Fruit fly (Drosophila melanogaster) whole organism, embryonic: ENCODE measurements around the gene term.

Experiments
- Atf3 ChIP-seq: fragments of 200-800 bp; sonication (Bioruptor generic); optimal IDR thresholded peaks from 3 replicates; lab custom pipeline; 2016; ENCODE audit warnings: missing biosample characterization, missing genetic modification characterization
- CG14667 ChIP-seq: fragments of 200-800 bp; sonication (Bioruptor generic); IDR thresholded peaks from 2 replicates; pipeline ENCODE4 v1.3.6; 2022; ENCODE audit warnings: missing biosample characterization, missing genetic modification characterization
- CG17186 ChIP-seq: fragments of 200-800 bp; sonication (Bioruptor generic); optimal IDR thresholded peaks from 3 replicates; lab custom pipeline; 2017; ENCODE audit warnings: missing biosample characterization, missing genetic modification reagents, missing genetic modification characterization
- CG8924 ChIP-seq: fragments of 200-800 bp; optimal IDR thresholded peaks from 3 replicates; lab custom pipeline; 2019; ENCODE audit warnings: missing biosample characterization, mild to moderate bottlenecking, missing genetic modification characterization, moderate library complexity
- Drgx ChIP-seq: fragments of 200-800 bp; sonication (Bioruptor generic); IDR thresholded peaks from 2 replicates; pipeline ENCODE4 v1.3.6; 2022; ENCODE audit warnings: missing biosample characterization, missing genetic modification characterization
- E2f1 ChIP-seq: fragments of 200-800 bp; sonication (Bioruptor generic); IDR thresholded peaks from 2 replicates; pipeline ENCODE4 v1.3.6; 2022; ENCODE audit warnings: missing biosample characterization, missing genetic modification characterization
- HLHmδ ChIP-seq: fragments of 200-800 bp; sonication (Bioruptor generic); optimal IDR thresholded peaks from 2 replicates; lab custom pipeline; 2018; ENCODE audit warnings: missing biosample characterization, mild to moderate bottlenecking, missing genetic modification characterization, moderate library complexity
- Sry-β ChIP-seq: fragments of 200-800 bp; sonication (Bioruptor generic); optimal IDR thresholded peaks from 2 replicates; lab custom pipeline; 2018; ENCODE audit warnings: missing biosample characterization, mild to moderate bottlenecking, missing genetic modification characterization, moderate library complexity
- ase ChIP-seq: fragments of 200-800 bp; sonication (Bioruptor generic); IDR thresholded peaks from 3 replicates; pipeline ENCODE4 v1.3.6; 2022; ENCODE audit warnings: missing biosample characterization, missing genetic modification characterization
- br ChIP-seq: fragments of >200 bp; optimal IDR thresholded peaks from 2 replicates; lab custom pipeline; 2017
- chn ChIP-seq: fragments of 200-800 bp; sonication (Bioruptor generic); optimal IDR thresholded peaks from 2 replicates; lab custom pipeline; 2016; ENCODE audit warnings: missing biosample characterization, missing genetic modification characterization
- knrl ChIP-seq: fragments of 200-800 bp; sonication (Bioruptor generic); IDR thresholded peaks from 3 replicates; pipeline ENCODE4 v1.3.6; 2022; ENCODE audit warnings: missing biosample characterization, missing genetic modification characterization; ENCODE audit not compliant: partially characterized antibody
- ttk ChIP-seq: fragments of 200-800 bp; sonication (Bioruptor generic); IDR thresholded peaks from 2 replicates; pipeline ENCODE4 v2.1.2; 2022; ENCODE audit warnings: missing biosample characterization, missing genetic modification characterization
- usp ChIP-seq: fragments of >200 bp; optimal IDR thresholded peaks from 2 replicates; lab custom pipeline; 2017; ENCODE audit warnings: missing biosample characterization, missing genetic modification characterization

DNA sequence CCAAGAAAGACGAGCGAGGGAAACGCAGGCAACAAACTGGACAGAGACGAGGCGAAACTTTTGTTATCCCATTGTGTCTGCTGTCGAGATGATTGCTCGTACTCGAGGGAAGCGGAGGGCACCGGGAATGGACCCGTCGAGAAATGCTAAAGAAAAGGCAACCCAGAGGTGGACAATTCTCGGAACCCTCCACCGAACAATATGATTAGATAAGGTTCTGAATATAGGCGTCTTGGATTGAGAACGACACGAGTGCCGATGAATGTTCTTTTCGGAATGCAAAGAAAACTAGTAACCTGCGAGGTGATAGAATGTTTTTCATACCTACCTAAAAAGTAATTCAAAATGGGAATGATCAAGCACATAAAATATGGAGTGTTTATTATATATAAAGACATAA is 36.3 kb upstream of the term start:
- TF ChIP-seq Drgx (GFP tag; lab: Robert Waterston, UW) (no peak), ttk (GFP tag; lab: Robert Waterston, UW) (no peak), br (lab: Kevin White, UChicago) (no peak), HLHmδ (GFP tag; lab: Kevin White, UChicago) (no peak), E2f1 (GFP tag; lab: Robert Waterston, UW) (no peak), chn (GFP tag; lab: Kevin White, UChicago) (no peak), CG17186 (GFP tag; lab: Kevin White, UChicago) (no peak), usp (GFP tag; lab: Kevin White, UChicago) (no peak), CG14667 (no peak), Sry-β (no peak), ase (GFP tag; lab: Robert Waterston, UW) (no peak), knrl (no peak), Atf3 (GFP tag; lab: Kevin White, UChicago) (no peak), CG8924 (tag; lab: Kevin White, UChicago) (no peak)
